Worm (Caenorhabditis elegans): Measurements from ENCODE around the gene gba-4.

DNA sequence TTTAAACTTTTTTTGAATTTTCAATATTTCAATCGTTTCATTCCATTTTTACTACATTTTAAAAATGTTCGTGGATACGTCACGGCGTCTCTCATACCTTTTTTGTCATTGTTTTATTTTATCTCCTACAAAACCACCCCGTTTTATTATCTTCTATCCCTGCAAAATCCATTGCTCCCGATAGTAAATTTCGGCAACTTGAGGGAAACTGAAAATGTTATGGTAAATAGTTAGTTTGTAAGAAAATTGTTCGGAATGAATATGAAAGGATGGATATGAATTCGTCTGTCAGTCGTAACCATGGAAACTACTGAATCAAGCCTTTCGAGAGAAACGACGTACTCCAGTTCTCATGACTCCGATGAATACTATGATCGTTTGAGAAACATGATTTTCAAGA, 30.6 kb upstream of the gba-4 start, which contains the start of gene F41H10.2:
- TF ChIP-seq him-1 (tag; optimal IDR thresholded peaks at IDR 0.05): no peak
- no peak for TF ChIP-seq W03F9.2 (tag; optimal IDR thresholded peaks at IDR 0.05)
- TF ChIP-seq dao-5 (tag; optimal IDR thresholded peaks at IDR 0.05): no peak
